Worm (Caenorhabditis elegans) whole organism, L2 larva: Measurements from ENCODE around the gene Y9C9A.13.

ENCODE experiments used
- ceh-82 ChIP-seq: fragments of 150-350 bp; optimal IDR thresholded peaks from 2 replicates; lab custom pipeline; 2014; ENCODE audit warnings: missing biosample characterization, missing genetic modification characterization
- nhr-11 ChIP-seq: fragments of 150-350 bp; optimal IDR thresholded peaks from 2 replicates; lab custom pipeline; 2014; ENCODE audit warnings: missing biosample characterization, missing genetic modification characterization
- nhr-6 ChIP-seq: fragments of 150-350 bp; optimal IDR thresholded peaks from 2 replicates; lab custom pipeline; 2014; ENCODE audit warnings: missing biosample characterization, missing genetic modification characterization

- TF ChIP-seq nhr-11 (tag; lab: Kevin White, UChicago): no peak
- no peak for TF ChIP-seq nhr-6 (tag; lab: Kevin White, UChicago)
- TF ChIP-seq ceh-82: no peak
Observed at ce11 chrIV:4988531-4988930, 19.2 kb upstream of the Y9C9A.13 start, which contains the start of gene E03H12.7.
